Worm (Caenorhabditis elegans): ENCODE results near the gene twk-11.
A peak's percentile ranks its signal among the peaks of the same experiment; 100 is the strongest.

- TF ChIP-seq lsy-2 (tag; optimal IDR thresholded peaks at IDR 0.05) (peak; percentile 73), nhr-28 (tag; optimal IDR thresholded peaks at IDR 0.05) (no peak), zip-8 (tag; optimal IDR thresholded peaks at IDR 0.05) (peak; percentile 71), elt-3 (tag; optimal IDR thresholded peaks at IDR 0.05) (no peak), ceh-83 (GFP tag; optimal IDR thresholded peaks at IDR 0.05) (no peak), ces-1 (GFP tag; optimal IDR thresholded peaks at IDR 0.05) (peak; percentile 37), nhr-12 (tag; optimal IDR thresholded peaks at IDR 0.05) (no peak), unc-62 (GFP tag; optimal IDR thresholded peaks at IDR 0.05) (peak; percentile 10), nhr-237 (tag; optimal IDR thresholded peaks at IDR 0.05) (peak; percentile 67), mls-2 (tag; optimal IDR thresholded peaks at IDR 0.05) (peak; percentile 72), nhr-76 (tag; optimal IDR thresholded peaks at IDR 0.05) (no peak), mep-1 (tag; optimal IDR thresholded peaks at IDR 0.05) (peak; percentile 71), snpc-4 (tag; optimal IDR thresholded peaks at IDR 0.05) (no peak), lin-13 (tag; optimal IDR thresholded peaks at IDR 0.05) (peak; percentile 80)
Observed at ce11 chrV:7060396-7060795, 24.0 kb upstream of the twk-11 start, which contains the start of the genes Y57E12AL.6 and Y57E12AL.1.

All from whole organism, mixed stage, embryonic.